Worm (Caenorhabditis elegans): Measurements from ENCODE around the gene F49F1.18.
"Not testable (repeated sequence)": the region's sequence is repeated elsewhere in the genome, so short reads cannot be mapped to it uniquely, and the experiment has no call there.

Gene F49F1.18

DNA sequence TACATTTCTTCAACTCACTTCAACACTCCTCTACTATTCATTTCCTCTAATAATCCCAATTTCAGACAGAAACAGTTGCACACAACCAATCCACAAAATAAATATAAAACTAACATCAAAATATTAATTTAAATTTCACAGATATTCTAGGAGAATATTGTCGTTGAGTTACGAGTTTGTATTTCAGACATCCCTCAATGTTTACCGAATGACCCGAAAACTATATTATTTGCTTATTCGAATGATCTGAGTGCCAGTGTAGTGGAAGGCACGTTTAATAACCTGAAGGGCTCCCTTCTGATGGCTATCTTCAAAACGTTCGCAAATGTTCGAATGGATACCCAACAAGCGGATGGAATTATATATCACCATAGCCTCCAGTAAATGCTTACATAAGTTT is 4.6 kb upstream of the F49F1.18 start, which contains the start of gene R07C12.3:
R07C12.3 (plus strand) TSS at position 301 of the 400 bp plus-strand sequence.
- TF ChIP-seq snpc-4 (tag; optimal IDR thresholded peaks at IDR 0.05) (no peak), zip-8 (tag; optimal IDR thresholded peaks at IDR 0.05) (no peak), ham-2 (GFP tag; optimal IDR thresholded peaks at IDR 0.05) (no peak), nhr-76 (tag; optimal IDR thresholded peaks at IDR 0.05) (no peak), lin-13 (tag; optimal IDR thresholded peaks at IDR 0.05) (no peak)

DNA sequence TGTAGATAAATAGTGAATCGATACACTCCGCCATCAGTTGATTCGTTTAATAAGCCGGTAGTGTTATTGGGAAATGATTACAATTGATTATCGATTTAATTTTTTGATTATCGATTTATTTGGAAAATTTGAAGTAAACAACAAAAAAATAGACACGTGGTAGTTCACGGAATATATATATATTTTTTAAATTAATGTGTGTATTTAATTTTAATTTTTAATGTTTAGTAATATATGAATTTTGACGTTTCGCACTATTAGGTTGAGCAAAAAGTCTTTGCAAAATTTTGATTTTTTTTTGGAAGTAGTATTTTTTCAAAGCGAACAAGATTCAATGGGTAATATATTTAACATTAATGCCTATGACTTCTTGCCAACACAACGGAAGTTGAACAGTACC is 2.8 kb upstream of the F49F1.18 start, which contains the start of gene F49F1.12:
F49F1.12 (minus strand) TSS at position 101 of the 400 bp plus-strand sequence.
- not testable (repeated sequence) for TF ChIP-seq M03D4.4 (tag; optimal IDR thresholded peaks at IDR 0.05); ztf-11 (tag; optimal IDR thresholded peaks at IDR 0.05); lin-32 (GFP tag; optimal IDR thresholded peaks at IDR 0.05)

DNA sequence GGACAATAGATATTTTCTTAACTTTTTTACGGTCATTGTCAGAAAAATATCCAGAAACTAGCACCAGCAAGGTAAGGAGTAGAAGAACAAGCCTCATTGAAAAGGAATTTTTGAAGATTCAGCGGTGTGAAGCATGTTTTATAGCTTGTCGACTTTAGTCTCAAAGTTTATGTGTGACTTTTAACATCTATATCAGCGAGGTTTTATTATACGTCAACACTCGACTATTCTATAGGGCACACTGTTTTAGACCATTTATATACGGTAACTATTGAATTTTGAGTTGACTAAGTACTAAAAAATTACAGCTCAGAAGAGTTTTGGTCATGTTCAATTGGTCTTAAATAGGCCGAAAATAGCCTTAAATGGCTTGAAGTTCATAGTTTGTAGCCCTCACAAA is 1.1 kb upstream of the F49F1.18 start, which contains the start of gene F49F1.11:
F49F1.11 (minus strand) TSS at position 101 of the 400 bp plus-strand sequence.
- TF ChIP-seq nhr-2 (tag; optimal IDR thresholded peaks at IDR 0.05) (no peak), ceh-83 (GFP tag; optimal IDR thresholded peaks at IDR 0.05) (no peak), blmp-1 (tag; optimal IDR thresholded peaks at IDR 0.05) (no peak), zip-8 (tag; optimal IDR thresholded peaks at IDR 0.05) (no peak), nhr-76 (tag; optimal IDR thresholded peaks at IDR 0.05) (no peak), drap-1 (GFP tag; optimal IDR thresholded peaks at IDR 0.05) (no peak), unc-120 (tag; optimal IDR thresholded peaks at IDR 0.05; ENCODE audit: poor library complexity, severe bottlenecking) (no peak), nhr-28 (tag; optimal IDR thresholded peaks at IDR 0.05) (no peak), sem-2 (GFP tag; optimal IDR thresholded peaks at IDR 0.05) (no peak), ham-2 (GFP tag; optimal IDR thresholded peaks at IDR 0.05) (no peak), bed-3 (GFP tag; optimal IDR thresholded peaks at IDR 0.05) (no peak)

DNA sequence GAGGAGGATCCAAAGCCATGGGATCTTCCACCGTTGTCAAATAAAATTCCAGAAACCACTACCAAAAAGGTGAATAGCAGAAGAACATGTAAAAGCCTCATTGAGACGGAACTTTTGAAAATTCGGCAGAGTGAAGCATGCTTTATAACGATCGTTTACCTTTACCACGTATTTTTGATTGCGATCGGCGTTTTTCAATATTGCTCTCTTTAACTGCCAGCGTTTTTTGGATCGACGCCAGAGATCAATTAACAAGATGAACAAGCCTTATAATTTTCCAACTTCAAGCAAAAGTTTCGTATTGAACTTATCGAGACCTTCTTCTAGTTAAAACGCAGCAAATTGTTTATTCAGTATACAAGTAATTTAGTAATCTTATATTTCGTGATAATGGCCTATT is 1.1 kb downstream of the F49F1.18 start, which contains the start of gene F49F1.10:
F49F1.10 (minus strand) TSS at position 101 of the 400 bp plus-strand sequence.
- TF ChIP-seq flh-1 (GFP tag; optimal IDR thresholded peaks at IDR 0.05) (no peak), bed-3 (GFP tag; optimal IDR thresholded peaks at IDR 0.05) (no peak), unc-39 (tag; optimal IDR thresholded peaks at IDR 0.05) (no peak), blmp-1 (tag; optimal IDR thresholded peaks at IDR 0.05) (no peak), cnd-1 (tag; optimal IDR thresholded peaks at IDR 0.05) (no peak)

DNA sequence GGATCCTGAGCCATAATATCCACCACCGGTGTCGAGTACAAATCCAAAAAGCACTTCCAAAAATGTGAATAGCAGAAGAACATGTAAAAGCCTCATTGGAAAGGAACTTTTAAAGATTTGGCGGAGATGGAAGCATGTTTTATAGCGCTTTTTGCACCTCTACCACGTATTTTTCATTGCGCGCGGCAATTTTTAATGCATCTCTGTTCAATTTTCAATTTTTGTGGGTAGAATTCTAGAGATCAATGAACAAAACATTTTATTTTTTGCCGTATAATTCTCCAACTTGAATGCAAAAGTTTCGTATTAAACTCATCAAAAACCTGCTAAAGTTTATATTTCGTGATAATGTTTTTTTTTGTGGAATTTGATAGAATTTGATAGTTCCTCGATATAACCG is 2.7 kb downstream of the F49F1.18 start, which contains the start of gene F49F1.9:
F49F1.9 (minus strand) TSS at position 101 of the 400 bp plus-strand sequence.
- TF ChIP-seq sptf-1 (tag; optimal IDR thresholded peaks at IDR 0.05) (no peak), unc-62 (GFP tag; optimal IDR thresholded peaks at IDR 0.05) (no peak), pha-4 (tag; optimal IDR thresholded peaks at IDR 0.05) (no peak), mab-5 (tag; optimal IDR thresholded peaks at IDR 0.05) (no peak), hlh-1 (tag; optimal IDR thresholded peaks at IDR 0.05) (no peak), nhr-237 (tag; optimal IDR thresholded peaks at IDR 0.05) (no peak), snpc-4 (tag; optimal IDR thresholded peaks at IDR 0.05) (no peak), blmp-1 (tag; optimal IDR thresholded peaks at IDR 0.05) (no peak), flh-1 (GFP tag; optimal IDR thresholded peaks at IDR 0.05) (no peak), ces-1 (GFP tag; optimal IDR thresholded peaks at IDR 0.05) (no peak)

DNA sequence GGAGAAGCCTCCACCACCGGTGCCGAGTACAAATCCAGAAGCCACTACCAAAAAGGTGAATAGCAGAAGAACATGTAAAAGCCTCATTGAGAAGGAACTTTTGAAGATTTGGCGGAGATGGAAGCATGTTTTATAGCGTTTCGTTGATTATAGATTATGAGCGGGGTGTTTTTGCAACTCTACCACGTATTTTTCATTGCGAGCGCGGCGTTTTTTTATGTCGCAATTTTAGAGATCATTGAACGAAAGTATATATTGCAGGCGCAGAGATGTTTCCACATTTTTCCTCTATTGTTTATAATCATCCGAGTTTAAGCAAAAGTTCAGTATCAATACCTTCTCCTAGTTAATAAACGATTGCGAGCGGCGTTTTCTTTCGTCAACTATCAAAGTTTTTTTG is 4.4 kb downstream of the F49F1.18 start, which contains the start of gene F49F1.17:
F49F1.17 (minus strand) TSS at position 101 of the 400 bp plus-strand sequence.
- no peak for TF ChIP-seq lin-32 (GFP tag; optimal IDR thresholded peaks at IDR 0.05)
- TF ChIP-seq hlh-1 (tag; optimal IDR thresholded peaks at IDR 0.05) = no peak
- TF ChIP-seq mls-2 (tag; optimal IDR thresholded peaks at IDR 0.05) = no peak
- no peak for TF ChIP-seq lsy-2 (tag; optimal IDR thresholded peaks at IDR 0.05)
- no peak for TF ChIP-seq unc-120 (tag; optimal IDR thresholded peaks at IDR 0.05; ENCODE audit: poor library complexity, severe bottlenecking)
- no peak for TF ChIP-seq elt-1 (tag; optimal IDR thresholded peaks at IDR 0.05; ENCODE audit: borderline replicate concordance, insufficient read depth)
- no peak for TF ChIP-seq tbx-8 (GFP tag; optimal IDR thresholded peaks at IDR 0.05)
- TF ChIP-seq nhr-12 (tag; optimal IDR thresholded peaks at IDR 0.05) = no peak
- no peak for TF ChIP-seq nhr-28 (tag; optimal IDR thresholded peaks at IDR 0.05)
- TF ChIP-seq ceh-39 (tag; optimal IDR thresholded peaks at IDR 0.05) = no peak
- no peak for TF ChIP-seq ham-2 (GFP tag; optimal IDR thresholded peaks at IDR 0.05)
- TF ChIP-seq sem-2 (GFP tag; optimal IDR thresholded peaks at IDR 0.05) = no peak
- TF ChIP-seq M03D4.4 (tag; optimal IDR thresholded peaks at IDR 0.05) = no peak
- TF ChIP-seq drap-1 (GFP tag; optimal IDR thresholded peaks at IDR 0.05) = no peak
- no peak for TF ChIP-seq cnd-1 (tag; optimal IDR thresholded peaks at IDR 0.05)

Measured in whole organism, mixed stage, embryonic.